Fruit fly (Drosophila melanogaster) whole organism, adult: ENCODE data around the gene comm.

ENCODE experiments used
- CG11617 ChIP-seq: fragments of 200-800 bp; sonication (Bioruptor generic); optimal IDR thresholded peaks from 2 replicates; lab custom pipeline; 2017; ENCODE audit warnings: mild to moderate bottlenecking, missing biosample characterization, missing genetic modification reagents, missing genetic modification characterization
- CG12768 ChIP-seq: fragments of 200-800 bp; sonication (Bioruptor generic); optimal IDR thresholded peaks from 2 replicates; lab custom pipeline; 2017; ENCODE audit warnings: missing biosample characterization, missing genetic modification characterization, mild to moderate bottlenecking, moderate library complexity, missing genetic modification reagents
- CG14711 ChIP-seq: fragments of 200-800 bp; sonication (Bioruptor generic); optimal IDR thresholded peaks from 2 replicates; lab custom pipeline; 2018; ENCODE audit warnings: missing biosample characterization, mild to moderate bottlenecking, missing genetic modification characterization, moderate library complexity
- CG1620 ChIP-seq: fragments of 200-800 bp; sonication (Bioruptor generic); optimal IDR thresholded peaks from 2 replicates; lab custom pipeline; 2016; ENCODE audit warnings: missing biosample characterization, missing genetic modification characterization
- CG33017 ChIP-seq: fragments of 200-800 bp; sonication (Bioruptor generic); optimal IDR thresholded peaks from 2 replicates; lab custom pipeline; 2018; ENCODE audit warnings: missing biosample characterization, mild to moderate bottlenecking, missing genetic modification characterization, moderate library complexity
- CG5204 ChIP-seq: fragments of 200-800 bp; sonication (Bioruptor generic); optimal IDR thresholded peaks from 2 replicates; lab custom pipeline; 2016; ENCODE audit warnings: missing biosample characterization, missing genetic modification characterization
- CG7045 ChIP-seq: fragments of 200-800 bp; sonication (Bioruptor generic); optimal IDR thresholded peaks from 2 replicates; lab custom pipeline; 2017; ENCODE audit warnings: missing biosample characterization, mild to moderate bottlenecking, missing genetic modification characterization
- CG7101 ChIP-seq: fragments of 200-800 bp; sonication (Bioruptor generic); optimal IDR thresholded peaks from 2 replicates; lab custom pipeline; 2018; ENCODE audit warnings: missing biosample characterization, mild to moderate bottlenecking, missing genetic modification characterization, moderate library complexity
- Clk ChIP-seq: fragments of 200-800 bp; sonication (Bioruptor generic); optimal IDR thresholded peaks from 2 replicates; lab custom pipeline; 2017; ENCODE audit warnings: missing biosample characterization, missing genetic modification characterization
- Crg-1 ChIP-seq: fragments of 200-800 bp; sonication (Bioruptor generic); optimal IDR thresholded peaks from 2 replicates; lab custom pipeline; 2016; ENCODE audit warnings: missing biosample characterization, missing genetic modification characterization
- Hr96 ChIP-seq: fragments of 200-800 bp; sonication (Bioruptor generic); optimal IDR thresholded peaks from 2 replicates; lab custom pipeline; 2016; ENCODE audit warnings: missing biosample characterization, missing genetic modification characterization
- Mnt ChIP-seq: fragments of 200-800 bp; sonication (Bioruptor generic); optimal IDR thresholded peaks from 2 replicates; lab custom pipeline; 2016; ENCODE audit warnings: missing biosample characterization, mild to moderate bottlenecking, missing genetic modification characterization
- bab1 ChIP-seq: fragments of 200-800 bp; sonication (Bioruptor generic); optimal IDR thresholded peaks from 3 replicates; lab custom pipeline; 2019; ENCODE audit warnings: missing biosample characterization, mild to moderate bottlenecking, missing genetic modification characterization, moderate library complexity
- cic ChIP-seq: fragments of 200-800 bp; sonication (Bioruptor generic); optimal IDR thresholded peaks from 2 replicates; lab custom pipeline; 2017; ENCODE audit warnings: missing biosample characterization, mild to moderate bottlenecking, missing genetic modification characterization, moderate library complexity
- cnc ChIP-seq, 2 experiments: fragments of >200 bp; optimal IDR thresholded peaks; 2 replicates each; lab custom pipeline; 2017
- kay ChIP-seq: fragments of 200-800 bp; sonication (Bioruptor generic); peaks from one replicate; lab custom pipeline; 2016; ENCODE audit warnings: missing biosample characterization, missing genetic modification characterization, borderline replicate concordance
- ovo ChIP-seq: fragments of 200-800 bp; sonication (Bioruptor generic); optimal IDR thresholded peaks from 2 replicates; lab custom pipeline; 2016; ENCODE audit warnings: missing biosample characterization, missing genetic modification characterization
- pad ChIP-seq: fragments of 200-800 bp; sonication (Bioruptor generic); optimal IDR thresholded peaks from 3 replicates; lab custom pipeline; 2017; ENCODE audit warnings: missing biosample characterization, missing genetic modification characterization, mild to moderate bottlenecking, moderate library complexity, missing genetic modification reagents
- tj ChIP-seq: fragments of 200-800 bp; sonication (Bioruptor generic); optimal IDR thresholded peaks from 3 replicates; lab custom pipeline; 2017; ENCODE audit warnings: missing biosample characterization, mild to moderate bottlenecking, missing genetic modification characterization, moderate library complexity
- toe ChIP-seq: fragments of 200-800 bp; sonication (Bioruptor generic); optimal IDR thresholded peaks from 2 replicates; lab custom pipeline; 2016; ENCODE audit warnings: missing biosample characterization, missing genetic modification characterization

The comm gene

DNA sequence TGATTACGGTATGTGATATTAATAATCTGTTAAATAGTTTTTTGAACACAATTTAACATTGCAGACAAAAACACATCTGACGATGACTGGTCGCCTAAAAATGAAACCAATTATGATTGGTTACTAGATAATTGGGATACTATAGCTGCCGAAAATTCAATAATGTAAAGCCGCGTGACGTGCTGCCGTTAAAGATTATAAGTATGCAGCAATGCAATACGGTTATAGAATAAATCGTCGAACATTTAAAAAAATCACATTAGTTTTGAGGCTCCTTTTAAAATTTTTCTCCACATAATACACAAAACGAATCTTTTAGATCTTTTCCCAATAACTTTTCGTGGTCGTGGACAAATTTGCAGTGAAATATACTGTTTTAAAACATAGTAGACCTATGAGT is 10.7 kb downstream of the comm start, which contains the start of gene CG42570:
Gene CG42570, plus strand, starts transcription at position 301 of the 400 bp plus-strand sequence.
- no peak for TF ChIP-seq bab1 (GFP tag; lab: Kevin White, UChicago)

DNA sequence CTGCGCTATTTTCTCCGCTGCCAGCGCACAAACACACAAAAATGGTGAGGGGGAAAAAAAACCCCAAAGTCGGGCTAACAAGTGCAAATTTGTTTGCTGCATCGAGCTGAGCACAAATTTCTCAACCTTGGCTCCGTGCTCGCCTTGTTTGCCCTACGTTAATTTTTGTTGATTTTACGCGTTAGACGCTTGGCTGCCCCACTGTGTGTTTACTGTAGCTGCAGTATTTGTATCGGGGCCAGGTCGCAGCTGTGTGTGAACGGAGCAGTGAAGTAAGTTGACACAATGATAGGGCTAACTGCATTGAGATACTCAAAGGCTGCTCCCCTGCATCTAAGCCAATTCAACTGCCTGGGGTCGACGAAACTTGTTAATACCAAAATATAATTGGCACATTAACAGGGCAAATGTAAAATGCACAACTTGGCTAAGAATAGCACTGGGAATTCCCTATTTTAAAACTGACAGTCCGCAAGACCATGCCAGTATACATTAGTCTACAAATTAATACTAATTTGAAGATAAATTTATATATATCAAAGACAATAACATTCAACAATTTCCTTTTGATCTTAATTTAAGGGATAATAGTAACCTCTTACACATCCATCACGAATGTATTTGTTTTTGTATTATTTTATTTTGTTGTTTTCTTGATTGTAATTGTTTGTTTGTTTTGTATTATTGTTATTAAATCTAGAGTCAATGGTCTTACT is 12.3 kb downstream of the comm start, which contains the start of gene CG42571:
Gene CG42571, plus strand, starts transcription at position 666 of the 716 bp plus-strand sequence.
- TF ChIP-seq Clk (GFP tag; lab: Kevin White, UChicago), result no peak
- no peak for TF ChIP-seq CG33017 (tag; lab: Kevin White, UChicago)
- TF ChIP-seq CG1620, result peak; percentile 24
- TF ChIP-seq pad (GFP tag; lab: Kevin White, UChicago), result peak; percentile 18
- no peak for TF ChIP-seq bab1 (GFP tag; lab: Kevin White, UChicago)
- TF ChIP-seq CG11617 (GFP tag; lab: Kevin White, UChicago), result peak; percentile 12
- TF ChIP-seq cnc (optimal IDR thresholded peaks at IDR 0.05; lab: Kevin White, UChicago), result no peak
- TF ChIP-seq toe, result no peak
- TF ChIP-seq Crg-1 (GFP tag; lab: Kevin White, UChicago), result peak; percentile 50
- peak; percentile 15 for TF ChIP-seq CG7045 (GFP tag; lab: Kevin White, UChicago)
- TF ChIP-seq Mnt, result peak; percentile 27
- TF ChIP-seq CG12768 (GFP tag; lab: Kevin White, UChicago), result peak; percentile 36
- no peak for TF ChIP-seq CG7101 (tag; lab: Kevin White, UChicago)
- TF ChIP-seq tj (GFP tag; lab: Kevin White, UChicago), result no peak
- no peak for TF ChIP-seq CG14711 (tag; lab: Kevin White, UChicago)
- peak; percentile 44 for TF ChIP-seq kay
- peak; percentile 8 for TF ChIP-seq cic (GFP tag; lab: Kevin White, UChicago)
- TF ChIP-seq Hr96, result no peak
- no peak for TF ChIP-seq CG5204 (GFP tag; lab: Kevin White, UChicago)
- TF ChIP-seq ovo (GFP tag; lab: Kevin White, UChicago), result peak; percentile 46

DNA sequence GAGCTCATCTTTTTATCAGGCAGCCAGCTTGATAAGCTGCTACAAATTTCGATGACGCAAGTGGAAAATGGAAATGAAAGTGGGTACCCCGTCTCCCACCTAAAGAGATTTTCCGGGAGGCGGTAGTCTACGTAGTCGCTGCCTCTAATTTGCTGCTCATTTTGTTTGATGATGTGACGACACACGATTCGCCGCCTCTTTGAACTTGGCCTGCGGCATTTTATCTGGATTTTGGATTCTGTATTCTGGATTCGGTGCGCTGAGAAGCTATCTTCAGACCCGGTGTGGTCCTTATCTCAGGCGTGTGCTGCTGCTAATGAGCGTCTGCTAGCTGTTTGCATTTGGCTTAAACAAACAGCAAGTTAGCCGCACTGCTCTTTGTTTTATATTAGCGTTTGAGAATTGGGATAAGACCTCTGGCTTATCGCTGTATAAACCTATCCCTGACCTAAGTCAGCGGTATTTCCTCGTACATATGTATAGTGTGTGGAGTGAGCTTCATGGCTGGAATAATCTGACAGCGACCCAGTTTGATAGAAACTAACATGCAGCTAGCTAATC is 14.2 kb downstream of the comm start:
- TF ChIP-seq cnc (optimal IDR thresholded peaks at IDR 0.05; lab: Kevin White, UChicago) (no peak), Mnt (peak; percentile 56), CG11617 (GFP tag; lab: Kevin White, UChicago) (peak; percentile 67), Clk (GFP tag; lab: Kevin White, UChicago) (peak; percentile 50), cic (GFP tag; lab: Kevin White, UChicago) (peak; percentile 76), bab1 (GFP tag; lab: Kevin White, UChicago) (no peak), Hr96 (peak; percentile 28), ovo (GFP tag; lab: Kevin White, UChicago) (peak; percentile 37), CG7045 (GFP tag; lab: Kevin White, UChicago) (peak; percentile 80), CG7101 (tag; lab: Kevin White, UChicago) (peak; percentile 56), CG5204 (GFP tag; lab: Kevin White, UChicago) (peak; percentile 44), CG12768 (GFP tag; lab: Kevin White, UChicago) (peak; percentile 57), kay (peak; percentile 64), pad (GFP tag; lab: Kevin White, UChicago) (peak; percentile 23), tj (GFP tag; lab: Kevin White, UChicago) (peak; percentile 7), CG1620 (peak; percentile 52), CG14711 (tag; lab: Kevin White, UChicago) (no peak), toe (peak; percentile 15), CG33017 (tag; lab: Kevin White, UChicago) (peak; percentile 50), Crg-1 (GFP tag; lab: Kevin White, UChicago) (peak; percentile 32)

DNA sequence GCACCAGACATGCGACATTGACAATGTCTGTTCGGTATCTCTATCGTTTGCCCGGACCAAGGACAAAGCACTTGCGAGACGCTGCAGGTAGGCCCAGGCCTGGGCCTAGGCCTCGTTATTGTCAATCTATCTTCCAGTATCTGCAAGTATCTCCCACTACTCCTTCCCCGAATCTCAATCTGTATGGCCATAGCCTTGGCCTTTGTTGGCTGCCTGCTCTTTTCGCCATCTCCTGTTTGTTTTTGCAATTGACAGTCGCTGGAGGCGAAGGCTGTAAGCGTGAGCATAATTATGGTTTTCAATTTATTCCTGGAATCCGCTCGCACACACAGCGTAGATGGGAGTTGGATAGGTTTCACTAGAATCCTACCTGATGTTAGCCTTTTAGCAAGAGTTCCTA is 16.2 kb downstream of the comm start:
- TF ChIP-seq CG33017 (tag; lab: Kevin White, UChicago) (no peak), tj (GFP tag; lab: Kevin White, UChicago) (no peak), CG1620 (no peak), cic (GFP tag; lab: Kevin White, UChicago) (no peak), toe (no peak), CG5204 (GFP tag; lab: Kevin White, UChicago) (no peak), CG14711 (tag; lab: Kevin White, UChicago) (no peak), Hr96 (no peak), pad (GFP tag; lab: Kevin White, UChicago) (no peak), CG7101 (tag; lab: Kevin White, UChicago) (no peak), ovo (GFP tag; lab: Kevin White, UChicago) (no peak), CG11617 (GFP tag; lab: Kevin White, UChicago) (no peak), bab1 (GFP tag; lab: Kevin White, UChicago) (no peak), cnc (optimal IDR thresholded peaks at IDR 0.05; lab: Kevin White, UChicago) (no peak), CG12768 (GFP tag; lab: Kevin White, UChicago) (no peak), kay (no peak), Crg-1 (GFP tag; lab: Kevin White, UChicago) (no peak), Mnt (no peak)

DNA sequence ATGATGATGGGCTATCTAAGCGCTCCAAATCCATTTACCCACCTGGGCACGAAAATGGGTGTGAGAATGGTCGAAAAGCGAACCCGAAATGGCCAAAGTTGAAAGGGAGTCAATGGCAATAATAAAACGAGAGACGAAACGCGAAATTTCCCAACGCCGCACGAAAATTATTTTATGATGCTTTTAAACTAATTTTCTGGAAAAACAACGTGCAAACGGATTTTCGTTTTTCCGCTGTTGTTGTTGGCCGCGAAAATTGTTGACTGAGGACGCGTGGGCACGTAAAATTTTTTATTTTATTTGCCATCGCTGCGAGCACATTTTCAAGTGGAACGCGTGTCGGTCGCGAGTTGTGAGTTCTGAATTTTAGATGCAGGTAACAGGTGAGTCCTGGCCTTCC is 17.1 kb downstream of the comm start:
- TF ChIP-seq CG14711 (tag; lab: Kevin White, UChicago) (no peak), CG1620 (no peak), CG12768 (GFP tag; lab: Kevin White, UChicago) (no peak), cic (GFP tag; lab: Kevin White, UChicago) (no peak), CG5204 (GFP tag; lab: Kevin White, UChicago) (no peak), Clk (GFP tag; lab: Kevin White, UChicago) (no peak), CG7045 (GFP tag; lab: Kevin White, UChicago) (no peak), ovo (GFP tag; lab: Kevin White, UChicago) (no peak)
